Worm (Caenorhabditis elegans) whole organism, L4/young adult: ENCODE data around the gene ZK112.4.

Experiments
- W03F9.2 ChIP-seq: fragments of 150-350 bp; optimal IDR thresholded peaks from 2 replicates; lab custom pipeline; 2014; ENCODE audit warnings: missing biosample characterization, missing genetic modification characterization
- dao-5 ChIP-seq: sonication (generic microtip); optimal IDR thresholded peaks from 2 replicates; lab custom pipeline; 2016; ENCODE audit warnings: missing genotype, missing genetic modification characterization, moderate library complexity, missing compliant biosample characterization
- him-1 ChIP-seq: sonication (generic microtip); optimal IDR thresholded peaks from 2 replicates; lab custom pipeline; 2016; ENCODE audit warnings: missing genotype, missing genetic modification reagents, missing genetic modification characterization, missing compliant biosample characterization

The ZK112.4 gene

DNA sequence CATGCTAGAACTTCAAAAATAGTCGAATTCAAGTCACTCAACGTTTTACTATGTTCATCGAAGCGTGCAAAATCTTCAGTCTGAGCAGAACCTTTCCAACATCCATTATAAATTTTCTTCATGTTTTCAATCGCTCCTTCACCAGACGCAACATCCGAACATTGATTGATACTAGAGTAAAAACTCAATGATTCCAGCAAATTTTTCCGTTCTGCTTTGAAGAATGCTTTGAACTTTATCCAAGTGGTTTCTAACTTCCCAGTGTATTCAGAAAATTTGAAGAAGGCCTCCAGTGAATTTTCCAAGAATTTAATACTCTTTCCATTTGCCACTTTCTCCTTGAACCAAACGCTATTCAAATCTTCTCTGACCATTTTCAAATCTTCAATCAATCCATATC lies 37.5 kb downstream of the ZK112.4 start:
- no peak for TF ChIP-seq W03F9.2 (tag; lab: Kevin White, UChicago)
- no peak for TF ChIP-seq dao-5 (tag; lab: Kevin White, UChicago)
- no peak for TF ChIP-seq him-1 (tag; lab: Kevin White, UChicago)
